Fruit fly (Drosophila melanogaster): ENCODE data around the gene IleRS.

IleRS gene

dm6 chr3L:22273529-22274301 lies 14.8 kb upstream of the IleRS start, which contains the start of gene Srpk79D:
Srpk79D (plus strand) TSS chr3L:22273985.
- TF ChIP-seq CG4496 (GFP tag; IDR thresholded peaks at IDR 0.05) (0 out of 3 replicates have a peak, but pooled peaks have one; percentile 10), Ets98B (GFP tag; IDR thresholded peaks at IDR 0.05) (0 out of 2 replicates have a peak, but pooled peaks have one; percentile 7), CG10348 (GFP tag; IDR thresholded peaks at IDR 0.05) (no peak)

dm6 chr3L:22275989-22276388 lies 12.5 kb upstream of the IleRS start:
- TF ChIP-seq fd96Ca (GFP tag; IDR thresholded peaks at IDR 0.05), result peak; percentile 30; the same call in 1 of the 3 replicates
- TF ChIP-seq CG32121 (GFP tag; IDR thresholded peaks at IDR 0.05), result no peak

dm6 chr3L:22276614-22277013 lies 11.9 kb upstream of the IleRS start:
- peak; percentile 49 for TF ChIP-seq CG32121 (GFP tag; IDR thresholded peaks at IDR 0.05)
- peak; percentile 31; the same call in 1 of the 2 replicates for TF ChIP-seq Ets98B (GFP tag; IDR thresholded peaks at IDR 0.05)
- TF ChIP-seq fd96Ca (GFP tag; IDR thresholded peaks at IDR 0.05), result peak; percentile 77; the same call in 2 of the 3 replicates
- TF ChIP-seq D1 (tag; optimal IDR thresholded peaks at IDR 0.05), result no peak
- TF ChIP-seq Pif1A (GFP tag; optimal IDR thresholded peaks at IDR 0.05), result no peak
- peak; percentile 21; the same call in 1 of the 2 replicates for TF ChIP-seq CG12605 (GFP tag; IDR thresholded peaks at IDR 0.05)
- peak; percentile 53 for TF ChIP-seq CG8301 (tag; optimal IDR thresholded peaks at IDR 0.05)
- TF ChIP-seq CG14655 (GFP tag; optimal IDR thresholded peaks at IDR 0.05), result peak; percentile 35
- TF ChIP-seq CG4496 (GFP tag; IDR thresholded peaks at IDR 0.05), result peak; percentile 63; the same call in 2 of the 3 replicates

dm6 chr3L:22277186-22277585 lies 11.3 kb upstream of the IleRS start:
- peak; percentile 59 for TF ChIP-seq CG9948 (tag; optimal IDR thresholded peaks at IDR 0.05)
- peak; percentile 62 for TF ChIP-seq CG32121 (GFP tag; IDR thresholded peaks at IDR 0.05)
- peak; percentile 75 for TF ChIP-seq fd96Ca (GFP tag; IDR thresholded peaks at IDR 0.05)
- peak; percentile 52 for TF ChIP-seq Ets98B (GFP tag; IDR thresholded peaks at IDR 0.05)
- TF ChIP-seq CG34367 (tag; optimal IDR thresholded peaks at IDR 0.05), result no peak
- 0 out of 2 replicates have a peak, but pooled peaks have one; percentile 48 for TF ChIP-seq rn (GFP tag; IDR thresholded peaks at IDR 0.05)
- peak; percentile 74 for TF ChIP-seq CG4496 (GFP tag; IDR thresholded peaks at IDR 0.05)
- no peak for TF ChIP-seq Pif1B (GFP tag; optimal IDR thresholded peaks at IDR 0.05)

- TF ChIP-seq EcR (GFP tag; optimal IDR thresholded peaks at IDR 0.05) (no peak), Pif1B (GFP tag; optimal IDR thresholded peaks at IDR 0.05) (no peak), D1 (tag; optimal IDR thresholded peaks at IDR 0.05) (no peak), CG4496 (GFP tag; IDR thresholded peaks at IDR 0.05) (no peak), CG13204 (GFP tag; optimal IDR thresholded peaks at IDR 0.05) (no peak), CG32121 (GFP tag; IDR thresholded peaks at IDR 0.05) (no peak), CG8159 (tag; optimal IDR thresholded peaks at IDR 0.05) (no peak), Snoo (tag; optimal IDR thresholded peaks at IDR 0.05) (no peak), CG17806 (tag; optimal IDR thresholded peaks at IDR 0.05) (no peak), Pif1A (GFP tag; optimal IDR thresholded peaks at IDR 0.05) (no peak)
Observed at dm6 chr3L:22316913-22317312, 28.4 kb downstream of the IleRS start.

dm6 chr3L:22329478-22329877 lies 41.0 kb downstream of the IleRS start, which contains the start of gene CG32450:
CG32450 (plus strand) TSS chr3L:22329778.
- TF ChIP-seq EcR (GFP tag; optimal IDR thresholded peaks at IDR 0.05), result no peak
- TF ChIP-seq Snoo (tag; optimal IDR thresholded peaks at IDR 0.05), result no peak
- no peak for TF ChIP-seq CG9948 (tag; optimal IDR thresholded peaks at IDR 0.05)
- no peak for TF ChIP-seq gl (tag; optimal IDR thresholded peaks at IDR 0.05)

dm6 chr3L:22337816-22338215 lies 49.4 kb downstream of the IleRS start:
- TF ChIP-seq CG9948 (tag; optimal IDR thresholded peaks at IDR 0.05), result no peak
- TF ChIP-seq CG15710 (tag; optimal IDR thresholded peaks at IDR 0.05), result no peak

Measured in whole organism, pupa.